Worm (Caenorhabditis elegans) whole organism, dauer: ENCODE data around the gene Y57G11C.1147.

Experiments used
- unc-62 ChIP-seq: sonication (generic microtip); optimal IDR thresholded peaks from 2 replicates; lab custom pipeline; 2017; ENCODE audit warnings: missing biosample characterization, missing genetic modification reagents, missing genetic modification characterization

The Y57G11C.1147 gene

DNA sequence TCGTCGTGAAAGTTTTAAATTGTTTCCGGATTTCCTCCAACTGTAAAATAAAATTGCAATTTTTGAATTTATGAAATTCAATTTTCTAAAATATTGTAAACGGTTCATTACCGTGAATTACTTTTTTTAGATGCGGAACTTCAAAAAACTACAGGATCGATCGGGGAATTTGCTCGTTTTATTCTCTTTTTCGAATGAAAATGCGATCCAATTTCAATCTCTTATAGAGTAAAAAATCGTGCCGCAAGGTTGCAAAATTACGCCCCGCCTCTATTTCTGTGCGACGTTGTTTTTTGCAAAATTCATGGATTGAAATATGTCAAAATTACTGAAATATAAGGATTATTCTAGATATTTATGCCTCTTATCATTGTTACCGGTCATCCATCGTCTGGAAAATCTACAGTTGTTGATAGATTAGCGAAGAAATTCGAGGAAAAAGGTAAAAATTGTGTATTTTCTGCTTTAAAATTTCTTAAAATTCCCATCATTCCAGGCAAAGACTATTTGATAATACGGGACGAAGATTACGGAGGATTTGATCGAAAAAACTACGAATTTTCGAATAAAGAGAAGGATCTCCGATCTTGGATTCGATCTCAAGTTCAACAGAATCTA is 28.0 kb downstream of the Y57G11C.1147 start, which contains the start of gene Y57G11C.43:
Gene Y57G11C.43, plus strand, starts transcription at position 224 of the 618 bp plus-strand sequence.
- TF ChIP-seq unc-62, result no peak

DNA sequence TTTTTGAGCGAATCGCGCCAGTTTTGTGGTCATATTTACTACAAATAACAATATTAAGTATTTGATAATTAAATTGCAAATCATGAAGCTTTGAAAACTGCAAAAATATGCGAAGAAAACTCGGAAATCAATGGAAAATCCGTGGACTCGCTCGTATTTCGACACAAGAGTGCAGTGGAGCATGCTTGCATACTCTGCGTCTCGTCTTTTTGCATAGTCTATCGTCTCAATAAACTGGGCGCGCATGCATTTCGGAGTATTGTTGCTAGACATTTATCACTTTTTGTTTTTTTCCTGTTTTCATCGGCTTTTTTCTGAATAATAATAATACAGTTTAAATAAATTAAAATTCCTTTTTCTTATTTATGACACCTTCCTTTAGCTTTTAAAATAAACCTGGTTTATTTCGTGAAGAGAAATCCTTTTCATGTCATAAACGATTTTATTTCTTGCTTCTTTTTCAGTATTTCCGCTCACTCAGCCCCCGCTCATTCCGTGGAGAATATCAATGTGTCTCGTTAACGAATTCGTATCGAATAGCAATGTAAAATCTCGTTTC is 29.5 kb downstream of the Y57G11C.1147 start, which contains the start of the genes mrps-7 and Y57G11C.3:
Gene mrps-7, minus strand, starts transcription at position 38 of the 559 bp plus-strand sequence.
Gene Y57G11C.3, plus strand, starts transcription at position 509 of the 559 bp plus-strand sequence.
- TF ChIP-seq unc-62, result no peak

DNA sequence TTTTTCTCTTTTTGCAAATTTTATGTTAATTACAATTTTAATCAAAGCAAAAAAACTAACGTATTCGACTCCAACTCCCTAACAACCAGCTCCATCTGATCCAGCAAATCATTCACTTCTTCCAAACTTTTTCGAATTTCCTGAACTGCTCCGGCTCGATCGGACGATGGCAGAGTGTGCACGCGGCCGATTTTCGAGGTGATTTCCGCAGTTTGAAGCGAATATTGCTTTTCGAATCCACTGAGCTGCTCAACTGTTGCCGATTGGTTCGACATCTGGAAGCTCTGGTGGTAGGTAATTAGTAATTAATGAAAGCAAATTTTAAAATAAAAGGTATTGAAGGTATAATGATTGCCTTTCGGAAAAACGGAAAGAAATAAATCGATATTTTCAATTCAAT is 30.9 kb downstream of the Y57G11C.1147 start, which contains the start of gene vti-1:
Gene vti-1, minus strand, starts transcription at position 284 of the 400 bp plus-strand sequence.
- TF ChIP-seq unc-62, result no peak

ce11 chrIV:14765336-14765735 is 32.0 kb downstream of the Y57G11C.1147 start, which contains the start of gene Y57G11C.5:
Gene Y57G11C.5, minus strand, starts transcription at chrIV:14765436.
- no peak for TF ChIP-seq unc-62

- no peak for TF ChIP-seq unc-62
Observed at ce11 chrIV:14764719-14765173, 32.6 kb downstream of the Y57G11C.1147 start.

ce11 chrIV:14763938-14764718 is 33.2 kb downstream of the Y57G11C.1147 start:
- TF ChIP-seq unc-62, result no peak

- no peak for TF ChIP-seq unc-62
Observed at ce11 chrIV:14760845-14761244, 36.5 kb downstream of the Y57G11C.1147 start, which contains the start of gene ptp-5.2. Gene ptp-5.2, minus strand, starts transcription at chrIV:14760945.

DNA sequence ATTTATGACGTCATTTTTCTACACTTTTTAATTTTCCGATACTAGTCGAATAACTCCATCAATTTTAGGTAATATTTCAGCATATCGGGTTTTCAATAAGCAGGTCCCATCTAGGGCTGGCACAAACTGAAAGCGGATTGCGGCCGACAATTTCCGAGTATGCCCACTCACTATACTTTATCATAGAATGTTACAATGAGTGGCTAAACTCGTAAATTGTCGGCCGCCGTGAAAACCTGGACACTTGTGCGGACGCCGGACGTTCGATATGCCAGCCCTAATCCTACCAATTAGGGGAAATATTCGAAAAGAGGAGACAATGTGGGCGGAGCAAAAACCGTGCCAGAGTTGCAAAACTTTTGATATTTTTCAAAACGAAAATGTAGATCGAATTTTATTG is 37.7 kb downstream of the Y57G11C.1147 start:
- TF ChIP-seq unc-62, result no peak

- no peak for TF ChIP-seq unc-62
Observed at ce11 chrIV:14757786-14758185, 39.5 kb downstream of the Y57G11C.1147 start.

DNA sequence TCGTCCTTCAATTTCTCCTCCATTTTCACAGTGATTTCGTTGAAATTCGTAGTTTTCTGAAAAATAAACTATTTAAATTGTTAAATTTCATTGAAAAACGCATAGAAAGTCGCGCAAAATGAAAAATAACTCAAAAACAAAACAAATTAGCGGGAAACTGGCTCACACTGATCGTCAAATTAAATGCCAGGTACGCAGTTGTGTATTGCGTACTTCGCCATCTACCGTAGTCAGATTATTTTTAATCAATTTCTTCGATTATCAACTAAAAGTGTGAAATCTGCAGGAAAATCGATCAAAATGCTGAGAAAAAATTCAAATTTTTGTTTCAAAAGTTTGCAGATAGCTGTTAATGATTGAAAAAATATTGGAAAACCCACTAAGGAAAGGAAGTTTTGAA is 42.4 kb downstream of the Y57G11C.1147 start, which contains the start of gene Y57G11C.499:
Gene Y57G11C.499, minus strand, starts transcription at position 23 of the 400 bp plus-strand sequence.
- no peak for TF ChIP-seq unc-62
